Worm (Caenorhabditis elegans) whole organism, L1 larva: ENCODE measurements around the gene F09C6.13.

Experiments
- C04F5.9 ChIP-seq: sonication (generic microtip); optimal IDR thresholded peaks from 2 replicates; lab custom pipeline; 2016; ENCODE audit warnings: missing genetic modification characterization, missing compliant biosample characterization
- aha-1 ChIP-seq: fragments of 150-350 bp; optimal IDR thresholded peaks from 2 replicates; lab custom pipeline; 2014; ENCODE audit warnings: missing biosample characterization, missing genetic modification characterization
- alr-1 ChIP-seq: fragments of 200-800 bp; sonication (Bioruptor generic); optimal IDR thresholded peaks from 2 replicates; lab custom pipeline; 2018; ENCODE audit warnings: borderline replicate concordance, mild to moderate bottlenecking, missing genetic modification characterization, missing compliant biosample characterization
- aly-2 ChIP-seq: fragments of 150-350 bp; optimal IDR thresholded peaks from 2 replicates; lab custom pipeline; 2014; ENCODE audit warnings: missing biosample characterization, missing genetic modification characterization
- ama-1 ChIP-seq: fragments of 150-350 bp; optimal IDR thresholded peaks from 2 replicates; lab custom pipeline; 2014
- blmp-1 ChIP-seq: fragments of 150-350 bp; optimal IDR thresholded peaks from 2 replicates; lab custom pipeline; 2014; ENCODE audit warnings: missing biosample characterization, missing genetic modification characterization
- ceh-88 ChIP-seq: fragments of 200-800 bp; sonication (Bioruptor generic); IDR thresholded peaks from 2 replicates; pipeline ENCODE4 v1.3.6; 2022; ENCODE audit warnings: missing genetic modification characterization, missing compliant biosample characterization
- efl-1 ChIP-seq, 4 experiments: fragments of 150-350 bp; optimal IDR thresholded peaks in 3 of 4; peaks in 1 of 4; 1 replicate in 1 of 4; 2 replicates in 3 of 4; lab custom pipeline; 2014; ENCODE audit warnings: missing biosample characterization in 2 of 4, missing genetic modification characterization in 2 of 4, missing genetic modification reagents in 2 of 4
- egl-13 ChIP-seq: sonication (generic microtip); optimal IDR thresholded peaks from 2 replicates; lab custom pipeline; 2016; ENCODE audit warnings: missing genotype, missing genetic modification reagents, missing genetic modification characterization, missing compliant biosample characterization
- egl-27 ChIP-seq, 2 experiments: fragments of 150-350 bp in 1 of 2; sonication (generic microtip); optimal IDR thresholded peaks; 3 replicates each; lab custom pipeline; 2017 to 2018; ENCODE audit warnings: missing biosample characterization in 2 of 2, missing genetic modification characterization in 2 of 2, missing genetic modification reagents in 2 of 2
- elt-2 ChIP-seq: sonication (generic microtip); optimal IDR thresholded peaks from 2 replicates; lab custom pipeline; 2016; ENCODE audit warnings: missing genetic modification characterization, mild to moderate bottlenecking, inconsistent platforms, missing compliant biosample characterization, missing genetic modification reagents
- ets-5 ChIP-seq: fragments of 200-800 bp; sonication (Bioruptor generic); IDR thresholded peaks from 2 replicates; pipeline ENCODE4 v1.3.6; 2022; ENCODE audit warnings: missing genetic modification characterization, missing compliant biosample characterization
- fkh-10 ChIP-seq: sonication (generic microtip); optimal IDR thresholded peaks from 2 replicates; lab custom pipeline; 2017; ENCODE audit warnings: missing biosample characterization, missing genetic modification reagents, missing genetic modification characterization
- fos-1 ChIP-seq: fragments of 150-350 bp; optimal IDR thresholded peaks from 2 replicates; lab custom pipeline; 2014; ENCODE audit warnings: missing biosample characterization, missing genetic modification characterization
- grh-1 ChIP-seq: fragments of 200-800 bp; sonication (Bioruptor generic); IDR thresholded peaks from 2 replicates; pipeline ENCODE4 v1.3.6; 2022; ENCODE audit warnings: missing genetic modification reagents, missing genetic modification characterization, missing compliant biosample characterization
- hlh-17 ChIP-seq: fragments of 200-800 bp; sonication (Bioruptor generic); optimal IDR thresholded peaks from 2 replicates; lab custom pipeline; 2018; ENCODE audit warnings: missing genetic modification characterization, mild to moderate bottlenecking, missing compliant biosample characterization, moderate library complexity, borderline replicate concordance
- isw-1 ChIP-seq: fragments of 200-800 bp; sonication (Bioruptor generic); IDR thresholded peaks from 2 replicates; pipeline ENCODE4 v1.3.6; 2022; ENCODE audit warnings: missing genetic modification characterization, missing compliant biosample characterization
- lin-14 ChIP-seq: fragments of 200-800 bp; sonication (Bioruptor generic); optimal IDR thresholded peaks from 2 replicates; lab custom pipeline; 2018; ENCODE audit warnings: mild to moderate bottlenecking, missing genetic modification characterization, moderate library complexity, missing compliant biosample characterization
- lin-39 ChIP-seq: fragments of 150-350 bp; optimal IDR thresholded peaks from 2 replicates; lab custom pipeline; 2014; ENCODE audit warnings: missing biosample characterization, missing genetic modification reagents, missing genetic modification characterization
- lir-3 ChIP-seq: sonication (generic microtip); optimal IDR thresholded peaks from 2 replicates; lab custom pipeline; 2016; ENCODE audit warnings: mild to moderate bottlenecking, missing genetic modification characterization, moderate library complexity, missing compliant biosample characterization; ENCODE audit not compliant: poor library complexity
- lsy-2 ChIP-seq, 2 experiments: fragments of 150-350 bp; optimal IDR thresholded peaks; 2 replicates each; lab custom pipeline; 2014; ENCODE audit warnings: missing biosample characterization in 2 of 2, missing genetic modification characterization in 2 of 2
- mab-9 ChIP-seq: fragments of 200-800 bp; sonication (Bioruptor generic); IDR thresholded peaks from 2 replicates; pipeline ENCODE4 v1.3.6; 2022; ENCODE audit warnings: missing genetic modification reagents, missing genetic modification characterization, missing compliant biosample characterization
- mdl-1 ChIP-seq, 2 experiments: fragments of 150-350 bp; optimal IDR thresholded peaks; 2 replicates each; lab custom pipeline; 2014 to 2017; ENCODE audit warnings: missing biosample characterization in 2 of 2, missing genetic modification characterization in 2 of 2, inconsistent platforms in 1 of 2
- nhr-20 ChIP-seq: sonication (generic microtip); optimal IDR thresholded peaks from 2 replicates; lab custom pipeline; 2016; ENCODE audit warnings: mild to moderate bottlenecking, missing genetic modification characterization, missing compliant biosample characterization
- nhr-47 ChIP-seq: sonication (generic microtip); optimal IDR thresholded peaks from 2 replicates; lab custom pipeline; 2016; ENCODE audit warnings: mild to moderate bottlenecking, missing genetic modification characterization, moderate library complexity, missing compliant biosample characterization
- nhr-76 ChIP-seq: sonication (generic microtip); optimal IDR thresholded peaks from 2 replicates; lab custom pipeline; 2017; ENCODE audit warnings: missing biosample characterization, missing genetic modification characterization
- nhr-85 ChIP-seq: sonication (generic microtip); peaks from one replicate; lab custom pipeline; 2016; ENCODE audit warnings: missing genetic modification characterization, inconsistent platforms, missing compliant biosample characterization
- nhr-90 ChIP-seq: sonication (generic microtip); optimal IDR thresholded peaks from 2 replicates; lab custom pipeline; 2016; ENCODE audit warnings: mild to moderate bottlenecking, missing genetic modification characterization, missing compliant biosample characterization; ENCODE audit not compliant: poor library complexity
- pqm-1 ChIP-seq: sonication (generic microtip); optimal IDR thresholded peaks from 3 replicates; lab custom pipeline; 2017; ENCODE audit warnings: missing biosample characterization, missing genetic modification characterization
- rnt-1 ChIP-seq: sonication (generic microtip); optimal IDR thresholded peaks from 2 replicates; lab custom pipeline; 2016; ENCODE audit warnings: mild to moderate bottlenecking, missing genetic modification characterization, moderate library complexity, missing compliant biosample characterization
- snu-23 ChIP-seq: sonication (generic microtip); optimal IDR thresholded peaks from 2 replicates; lab custom pipeline; 2016; ENCODE audit warnings: missing genetic modification characterization, missing compliant biosample characterization
- swsn-7 ChIP-seq: sonication (generic microtip); optimal IDR thresholded peaks from 2 replicates; lab custom pipeline; 2016; ENCODE audit warnings: missing genetic modification characterization, missing compliant biosample characterization
- unc-62 ChIP-seq: fragments of 150-350 bp; optimal IDR thresholded peaks from 2 replicates; lab custom pipeline; 2014; ENCODE audit warnings: missing biosample characterization, missing genetic modification reagents, missing genetic modification characterization
- unc-98 ChIP-seq: fragments of 200-800 bp; sonication (Bioruptor generic); IDR thresholded peaks from 2 replicates; pipeline ENCODE4 v1.3.6; 2022; ENCODE audit warnings: missing genetic modification characterization, missing compliant biosample characterization
- vab-15 ChIP-seq: sonication (generic microtip); optimal IDR thresholded peaks from 2 replicates; lab custom pipeline; 2017; ENCODE audit warnings: missing genotype, mild to moderate bottlenecking, missing genetic modification characterization, missing compliant biosample characterization
- zag-1 ChIP-seq: fragments of 150-350 bp; optimal IDR thresholded peaks from 2 replicates; lab custom pipeline; 2014; ENCODE audit warnings: missing biosample characterization, missing genetic modification characterization
- zip-4 ChIP-seq: fragments of 200-800 bp; sonication (Bioruptor generic); optimal IDR thresholded peaks from 2 replicates; lab custom pipeline; 2018; ENCODE audit warnings: mild to moderate bottlenecking, missing genetic modification characterization, moderate library complexity, missing compliant biosample characterization
- ztf-11 ChIP-seq, 2 experiments: sonication (generic microtip); optimal IDR thresholded peaks; 2 replicates each; lab custom pipeline; 2016 to 2017; ENCODE audit warnings: missing genetic modification characterization in 2 of 2, missing biosample characterization in 1 of 2, missing compliant biosample characterization in 1 of 2

The F09C6.13 gene

DNA sequence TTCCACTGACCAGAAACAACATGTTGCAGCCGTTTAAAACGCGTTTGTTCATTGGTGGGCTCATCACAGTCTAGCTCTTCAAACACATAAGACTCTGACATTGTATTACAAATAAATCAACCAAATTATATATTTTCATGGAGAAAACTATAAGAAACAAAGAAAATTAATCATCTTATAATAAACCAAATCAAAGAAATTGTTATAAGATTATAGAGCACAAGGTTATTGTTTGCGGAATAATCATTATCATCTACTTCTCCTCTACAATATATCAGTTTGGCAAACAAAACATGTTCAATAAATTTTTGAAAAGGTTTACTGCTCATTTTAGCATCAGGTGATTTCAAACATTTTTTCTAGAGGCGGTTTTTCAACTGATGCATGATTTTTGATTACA is 23.1 kb upstream of the F09C6.13 start, which contains the start of the genes clec-32 and clec-24:
Gene clec-32 (minus strand): TSS at position 101 of the 400 bp plus-strand sequence.
Gene clec-24 (plus strand): TSS at position 294 of the 400 bp plus-strand sequence.
- TF ChIP-seq unc-98 (GFP tag; lab: Robert Waterston, UW): no peak
- no peak for TF ChIP-seq aly-2 (tag; lab: Kevin White, UChicago)
- TF ChIP-seq isw-1 (GFP tag; lab: Robert Waterston, UW): no peak
- TF ChIP-seq nhr-85: no peak
- no peak for TF ChIP-seq egl-13 (tag; lab: Kevin White, UChicago)
- no peak for TF ChIP-seq nhr-47
- no peak for TF ChIP-seq mab-9 (GFP tag; lab: Robert Waterston, UW)
- no peak for TF ChIP-seq nhr-20 (tag; lab: Kevin White, UChicago)
- TF ChIP-seq lin-39: no peak
- no peak for TF ChIP-seq ztf-11 (tag; optimal IDR thresholded peaks at IDR 0.05; lab: Kevin White, UChicago)
- TF ChIP-seq ama-1 (lab: Kevin White, UChicago): no peak
- no peak for TF ChIP-seq swsn-7
- no peak for TF ChIP-seq ets-5 (GFP tag; lab: Robert Waterston, UW)
- no peak for TF ChIP-seq fkh-10

ce11 chrV:16865404-16865803 is 19.4 kb upstream of the F09C6.13 start, which contains the start of gene clec-28:
TSS of gene clec-28 (plus strand) at chrV:16865704.
- TF ChIP-seq ztf-11 (tag; optimal IDR thresholded peaks at IDR 0.05; lab: Kevin White, UChicago): no peak
- TF ChIP-seq fos-1 (tag; lab: Kevin White, UChicago): no peak
- no peak for TF ChIP-seq rnt-1
- TF ChIP-seq ceh-88: no peak
- TF ChIP-seq swsn-7: no peak
- TF ChIP-seq blmp-1 (tag; lab: Kevin White, UChicago): no peak

- TF ChIP-seq C04F5.9 (tag; lab: Kevin White, UChicago) (no peak), unc-62 (GFP tag; lab: Kevin White, UChicago) (no peak), efl-1 (optimal IDR thresholded peaks at IDR 0.05; lab: Kevin White, UChicago) (no peak), efl-1 (GFP tag; optimal IDR thresholded peaks at IDR 0.05 in 1 of 2; lab: Kevin White, UChicago) (no peak), zag-1 (tag; lab: Kevin White, UChicago) (no peak), lir-3 (tag; lab: Kevin White, UChicago) (no peak), pqm-1 (tag; lab: Kevin White, UChicago) (no peak), nhr-76 (no peak), elt-2 (tag; lab: Kevin White, UChicago) (no peak), nhr-90 (tag; lab: Kevin White, UChicago) (no peak), lsy-2 (tag; optimal IDR thresholded peaks at IDR 0.05; lab: Kevin White, UChicago) (no peak), fos-1 (tag; lab: Kevin White, UChicago) (no peak), aly-2 (tag; lab: Kevin White, UChicago) (no peak), nhr-47 (no peak), vab-15 (no peak)
These were observed 15.1 kb upstream of the F09C6.13 start, which contains the start of gene clec-33 for ce11 chrV:16869740-16870139. TSS of gene clec-33 (minus strand) at chrV:16869840.

DNA sequence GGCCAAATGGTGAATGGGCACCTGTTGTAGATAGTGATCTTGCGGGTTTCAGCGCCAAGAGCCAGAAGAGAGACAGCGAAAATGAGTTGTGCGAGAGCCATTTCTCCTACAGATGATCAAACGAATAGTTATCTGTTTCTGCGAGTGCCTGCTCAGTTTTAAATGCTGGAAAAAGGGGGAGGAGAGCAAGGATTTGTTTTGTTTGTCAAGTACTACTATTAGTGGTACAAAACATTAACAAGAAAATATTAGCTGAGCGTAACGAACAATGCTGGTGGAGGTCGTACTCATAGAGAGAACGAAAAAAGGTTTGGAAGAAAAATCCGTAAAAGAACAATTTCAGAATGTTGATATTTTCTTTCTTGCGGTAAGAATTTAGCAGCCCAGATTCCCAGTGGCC is 13.5 kb upstream of the F09C6.13 start, which contains the start of gene thn-4:
Gene thn-4 (minus strand): TSS at position 101 of the 400 bp plus-strand sequence.
- TF ChIP-seq rnt-1: no peak
- no peak for TF ChIP-seq efl-1 (optimal IDR thresholded peaks at IDR 0.05; lab: Kevin White, UChicago)
- peak in 1 of 2 experiments; percentile 24 for TF ChIP-seq efl-1 (GFP tag; optimal IDR thresholded peaks at IDR 0.05 in 1 of 2; lab: Kevin White, UChicago)
- TF ChIP-seq, all 84 proteins: peak for 1

ce11 chrV:16873642-16874041 is 11.2 kb upstream of the F09C6.13 start, which contains the start of gene srw-23:
TSS of gene srw-23 (plus strand) at chrV:16873942.
- TF ChIP-seq efl-1 (optimal IDR thresholded peaks at IDR 0.05; lab: Kevin White, UChicago): no peak
- TF ChIP-seq efl-1 (GFP tag; optimal IDR thresholded peaks at IDR 0.05 in 1 of 2; lab: Kevin White, UChicago): peak in 1 of 2 experiments; percentile 30
- no peak for TF ChIP-seq C04F5.9 (tag; lab: Kevin White, UChicago)

- TF ChIP-seq zip-4 (no peak), grh-1 (GFP tag; lab: Robert Waterston, UW) (no peak), nhr-76 (no peak), isw-1 (GFP tag; lab: Robert Waterston, UW) (no peak), alr-1 (no peak), hlh-17 (GFP tag; lab: Kevin White, UChicago) (no peak), aha-1 (tag; lab: Kevin White, UChicago) (no peak), mdl-1 (tag; optimal IDR thresholded peaks at IDR 0.05; lab: Kevin White, UChicago) (no peak), ceh-88 (no peak), lin-39 (no peak), lin-14 (GFP tag; lab: Kevin White, UChicago) (no peak), C04F5.9 (tag; lab: Kevin White, UChicago) (no peak), snu-23 (GFP tag; lab: Kevin White, UChicago) (no peak), nhr-90 (tag; lab: Kevin White, UChicago) (no peak), egl-27 (tag; optimal IDR thresholded peaks at IDR 0.05; lab: Kevin White, UChicago) (no peak)
These were observed 9.9 kb upstream of the F09C6.13 start, which contains the start of gene F49A5.10 for ce11 chrV:16874966-16875365. TSS of gene F49A5.10 (plus strand) at chrV:16875266.
